Fruit fly (Drosophila melanogaster) whole organism, embryonic: ENCODE results near the gene CG8562.

Experiments
- CG11093 ChIP-seq: fragments of 200-800 bp; sonication (Bioruptor generic); IDR thresholded peaks from 3 replicates; pipeline ENCODE4 v1.3.6; 2022; ENCODE audit warnings: missing biosample characterization, missing genetic modification characterization
- CG11723 ChIP-seq: fragments of 200-800 bp; sonication (Bioruptor generic); optimal IDR thresholded peaks from 2 replicates; lab custom pipeline; 2017; ENCODE audit warnings: missing biosample characterization, mild to moderate bottlenecking, missing genetic modification characterization
- CG15479 ChIP-seq: fragments of 200-800 bp; sonication (Bioruptor generic); optimal IDR thresholded peaks from 3 replicates; lab custom pipeline; 2019; ENCODE audit warnings: missing biosample characterization, mild to moderate bottlenecking, missing genetic modification characterization, moderate library complexity
- CG16813 ChIP-seq: fragments of 200-800 bp; sonication (Bioruptor generic); IDR thresholded peaks from 3 replicates; pipeline ENCODE4 v1.3.6; 2022; ENCODE audit warnings: missing biosample characterization, missing genetic modification characterization; ENCODE audit not compliant: partially characterized antibody
- CG17568 ChIP-seq: fragments of 200-800 bp; sonication (Bioruptor generic); optimal IDR thresholded peaks from 2 replicates; lab custom pipeline; 2018; ENCODE audit warnings: missing biosample characterization, mild to moderate bottlenecking, missing genetic modification characterization, moderate library complexity
- CG2116 ChIP-seq: fragments of 200-800 bp; sonication (Bioruptor generic); optimal IDR thresholded peaks from 3 replicates; lab custom pipeline; 2018; ENCODE audit warnings: missing biosample characterization, mild to moderate bottlenecking, missing genetic modification characterization
- CG2875 ChIP-seq: fragments of 200-800 bp; sonication (Bioruptor generic); optimal IDR thresholded peaks from 2 replicates; lab custom pipeline; 2017; ENCODE audit warnings: missing biosample characterization, mild to moderate bottlenecking, missing genetic modification characterization, missing genetic modification reagents
- CG31224 ChIP-seq: fragments of 200-800 bp; sonication (Bioruptor generic); IDR thresholded peaks from 2 replicates; pipeline ENCODE4 v1.3.6; 2022; ENCODE audit warnings: missing biosample characterization, missing genetic modification characterization
- CG8089 ChIP-seq: fragments of 200-800 bp; sonication (Bioruptor generic); optimal IDR thresholded peaks from 3 replicates; lab custom pipeline; 2016; ENCODE audit warnings: missing biosample characterization, missing genetic modification characterization
- CG9876 ChIP-seq: fragments of 200-800 bp; sonication (Bioruptor generic); optimal IDR thresholded peaks from 2 replicates; lab custom pipeline; 2016; ENCODE audit warnings: missing biosample characterization, missing genetic modification characterization
- Eip74EF ChIP-seq, 2 experiments: fragments of 200-800 bp in 1 of 2; fragments of >200 bp in 1 of 2; sonication (Bioruptor generic) in 1 of 2; optimal IDR thresholded peaks; 2 replicates each; lab custom pipeline; 2017 to 2019; ENCODE audit warnings: missing biosample characterization in 2 of 2, missing genetic modification characterization in 2 of 2, mild to moderate bottlenecking in 1 of 2, moderate library complexity in 1 of 2
- Fer1 ChIP-seq: fragments of 200-800 bp; sonication (Bioruptor generic); optimal IDR thresholded peaks from 2 replicates; lab custom pipeline; 2017; ENCODE audit warnings: missing biosample characterization, mild to moderate bottlenecking, missing genetic modification characterization
- Gug ChIP-seq: fragments of 200-800 bp; sonication (Bioruptor generic); IDR thresholded peaks from 4 replicates; pipeline ENCODE4 v1.3.6; 2022; ENCODE audit warnings: missing biosample characterization, missing genetic modification characterization
- HLH54F ChIP-seq: fragments of 200-800 bp; sonication (Bioruptor generic); optimal IDR thresholded peaks from 3 replicates; lab custom pipeline; 2016; ENCODE audit warnings: missing biosample characterization, missing genetic modification characterization
- HmgZ ChIP-seq: fragments of 200-800 bp; sonication (Bioruptor generic); optimal IDR thresholded peaks from 2 replicates; lab custom pipeline; 2018; ENCODE audit warnings: missing biosample characterization, mild to moderate bottlenecking, missing genetic modification characterization
- Hmr ChIP-seq: fragments of 200-800 bp; sonication (Bioruptor generic); optimal IDR thresholded peaks from 3 replicates; lab custom pipeline; 2017; ENCODE audit warnings: mild to moderate bottlenecking, missing biosample characterization, missing genetic modification reagents, missing genetic modification characterization
- Jarid2 ChIP-seq: fragments of 200-800 bp; sonication (Bioruptor generic); optimal IDR thresholded peaks from 3 replicates; lab custom pipeline; 2017; ENCODE audit warnings: mild to moderate bottlenecking, missing biosample characterization, missing genetic modification reagents, missing genetic modification characterization
- MBD-R2 ChIP-seq: fragments of 200-800 bp; sonication (Bioruptor generic); IDR thresholded peaks from 2 replicates; pipeline ENCODE4 v1.3.6; 2022; ENCODE audit warnings: missing biosample characterization, missing genetic modification characterization
- MTF-1 ChIP-seq: fragments of 200-800 bp; sonication (Bioruptor generic); optimal IDR thresholded peaks from 2 replicates; lab custom pipeline; 2018; ENCODE audit warnings: missing biosample characterization, mild to moderate bottlenecking, missing genetic modification characterization, borderline replicate concordance
- Max ChIP-seq: fragments of 200-800 bp; sonication (Bioruptor generic); optimal IDR thresholded peaks from 2 replicates; lab custom pipeline; 2016; ENCODE audit warnings: missing biosample characterization, mild to moderate bottlenecking, missing genetic modification characterization
- Sox100B ChIP-seq: fragments of 200-800 bp; sonication (Bioruptor generic); optimal IDR thresholded peaks from 3 replicates; lab custom pipeline; 2018; ENCODE audit warnings: missing biosample characterization, mild to moderate bottlenecking, missing genetic modification characterization
- Sry-δ ChIP-seq: fragments of 200-800 bp; sonication (Bioruptor generic); optimal IDR thresholded peaks from 2 replicates; lab custom pipeline; 2016; ENCODE audit warnings: missing biosample characterization, missing genetic modification characterization
- Usf ChIP-seq: fragments of 200-800 bp; sonication (Bioruptor generic); optimal IDR thresholded peaks from 2 replicates; lab custom pipeline; 2017; ENCODE audit warnings: missing genotype, missing biosample characterization, missing genetic modification characterization
- chinmo ChIP-seq: fragments of 200-800 bp; sonication (Bioruptor generic); IDR thresholded peaks from 4 replicates; pipeline ENCODE4 v1.3.6; 2022; ENCODE audit warnings: missing biosample characterization, missing genetic modification characterization; ENCODE audit not compliant: partially characterized antibody
- chm ChIP-seq: fragments of 200-800 bp; sonication (Bioruptor generic); IDR thresholded peaks from 2 replicates; pipeline ENCODE4 v1.3.6; 2022; ENCODE audit warnings: missing biosample characterization, missing genetic modification characterization
- cwo ChIP-seq: fragments of 200-800 bp; sonication (Bioruptor generic); optimal IDR thresholded peaks from 3 replicates; lab custom pipeline; 2017; ENCODE audit warnings: missing biosample characterization, missing genetic modification characterization, mild to moderate bottlenecking, moderate library complexity, missing genetic modification reagents
- dati ChIP-seq: fragments of 200-800 bp; sonication (Bioruptor generic); IDR thresholded peaks from 2 replicates; pipeline ENCODE4 v1.3.6; 2022; ENCODE audit warnings: missing biosample characterization, missing genetic modification characterization
- disco-r ChIP-seq: fragments of 200-800 bp; sonication (Bioruptor generic); optimal IDR thresholded peaks from 2 replicates; lab custom pipeline; 2016; ENCODE audit warnings: missing biosample characterization, missing genetic modification characterization
- ems ChIP-seq: fragments of 200-800 bp; sonication (Bioruptor generic); optimal IDR thresholded peaks from 3 replicates; lab custom pipeline; 2016; ENCODE audit warnings: missing biosample characterization, missing genetic modification characterization
- ewg ChIP-seq: fragments of 200-800 bp; sonication (Bioruptor generic); optimal IDR thresholded peaks from 3 replicates; lab custom pipeline; 2017; ENCODE audit warnings: mild to moderate bottlenecking, missing biosample characterization, missing genetic modification reagents, missing genetic modification characterization
- exex ChIP-seq: fragments of 200-800 bp; sonication (Bioruptor generic); optimal IDR thresholded peaks from 4 replicates; lab custom pipeline; 2018; ENCODE audit warnings: missing biosample characterization, mild to moderate bottlenecking, missing genetic modification characterization, moderate library complexity
- fd96Cb ChIP-seq: fragments of 200-800 bp; sonication (Bioruptor generic); optimal IDR thresholded peaks from 2 replicates; lab custom pipeline; 2018; ENCODE audit warnings: missing biosample characterization, mild to moderate bottlenecking, missing genetic modification characterization, moderate library complexity
- gcm ChIP-seq: fragments of 200-800 bp; sonication (Bioruptor generic); optimal IDR thresholded peaks from 2 replicates; lab custom pipeline; 2019; ENCODE audit warnings: missing biosample characterization, mild to moderate bottlenecking, missing genetic modification characterization, moderate library complexity
- grn ChIP-seq: fragments of 200-800 bp; sonication (Bioruptor generic); optimal IDR thresholded peaks from 3 replicates; lab custom pipeline; 2017; ENCODE audit warnings: missing biosample characterization, missing genetic modification characterization
- hb ChIP-seq: fragments of 200-800 bp; sonication (Bioruptor generic); IDR thresholded peaks from 3 replicates; pipeline ENCODE4 v1.3.6; 2022; ENCODE audit warnings: missing biosample characterization, missing genetic modification characterization; ENCODE audit not compliant: partially characterized antibody
- lola ChIP-seq, 3 experiments: fragments of >200 bp in 2 of 3; fragments of 200-800 bp in 1 of 3; sonication (Bioruptor generic) in 1 of 3; optimal IDR thresholded peaks; 2 replicates each; lab custom pipeline; 2017 to 2019; ENCODE audit warnings: missing biosample characterization in 3 of 3, missing genetic modification characterization in 3 of 3, mild to moderate bottlenecking in 1 of 3, moderate library complexity in 1 of 3
- luna ChIP-seq: fragments of 200-800 bp; sonication (Bioruptor generic); optimal IDR thresholded peaks from 2 replicates; lab custom pipeline; 2016; ENCODE audit warnings: missing biosample characterization, missing genetic modification characterization
- mam ChIP-seq: fragments of 200-800 bp; sonication (Bioruptor generic); optimal IDR thresholded peaks from 3 replicates; lab custom pipeline; 2016; ENCODE audit warnings: missing biosample characterization, missing genetic modification characterization
- pnt ChIP-seq: fragments of 200-800 bp; sonication (Bioruptor generic); optimal IDR thresholded peaks from 3 replicates; lab custom pipeline; 2016; ENCODE audit warnings: missing biosample characterization, missing genetic modification characterization
- psq ChIP-seq: fragments of 200-800 bp; sonication (Bioruptor generic); optimal IDR thresholded peaks from 2 replicates; lab custom pipeline; 2017; ENCODE audit warnings: missing biosample characterization, missing genetic modification characterization
- salm ChIP-seq: fragments of 200-800 bp; sonication (Bioruptor generic); optimal IDR thresholded peaks from 2 replicates; lab custom pipeline; 2018; ENCODE audit warnings: missing biosample characterization, mild to moderate bottlenecking, missing genetic modification characterization
- sens ChIP-seq: fragments of 200-800 bp; sonication (Bioruptor generic); peaks from one replicate; lab custom pipeline; 2016; ENCODE audit warnings: missing biosample characterization, missing genetic modification characterization
- sens-2 ChIP-seq: fragments of 200-800 bp; sonication (Bioruptor generic); IDR thresholded peaks from 2 replicates; pipeline ENCODE4 v1.3.6; 2022; ENCODE audit warnings: missing biosample characterization, missing genetic modification characterization
- sob ChIP-seq: fragments of 200-800 bp; sonication (Bioruptor generic); IDR thresholded peaks from 2 replicates; pipeline ENCODE4 v1.3.6; 2022; ENCODE audit warnings: missing biosample characterization, missing genetic modification characterization

CG8562 gene

DNA sequence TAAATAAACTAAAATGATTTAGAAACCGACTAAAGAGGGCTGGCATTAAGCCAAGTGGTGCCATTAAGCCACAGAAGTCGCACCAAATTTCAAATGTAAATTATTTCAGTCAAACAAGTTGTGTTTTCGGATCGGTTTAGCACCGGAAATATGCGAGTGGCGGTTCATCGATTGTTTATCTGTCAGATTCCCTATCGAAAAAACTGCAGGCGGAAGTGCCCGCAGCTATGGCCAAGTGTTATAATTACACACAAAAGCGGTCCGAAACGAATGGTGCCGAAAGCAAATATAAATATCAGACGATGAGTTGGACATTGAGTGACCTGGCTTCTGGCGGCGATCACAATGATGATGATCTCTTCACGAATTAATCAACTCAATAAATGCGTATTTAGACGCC lies 8.1 kb upstream of the CG8562 start:
- TF ChIP-seq Gug (GFP tag; lab: Robert Waterston, UW) (no peak), CG31224 (GFP tag; lab: Robert Waterston, UW) (no peak), Max (GFP tag; lab: Kevin White, UChicago) (no peak), MBD-R2 (GFP tag; lab: Robert Waterston, UW) (no peak), Eip74EF (GFP tag; optimal IDR thresholded peaks at IDR 0.05; lab: Kevin White, UChicago) (peak in 1 of 2 experiments; percentile 68), chinmo (GFP tag; lab: Robert Waterston, UW) (0 out of 4 replicates have a peak, but pooled peaks have one; percentile 51), gcm (no peak), HLH54F (GFP tag; lab: Kevin White, UChicago) (no peak), lola (GFP tag; optimal IDR thresholded peaks at IDR 0.05; lab: Kevin White, UChicago) (no peak), Usf (GFP tag; lab: Kevin White, UChicago) (no peak)

DNA sequence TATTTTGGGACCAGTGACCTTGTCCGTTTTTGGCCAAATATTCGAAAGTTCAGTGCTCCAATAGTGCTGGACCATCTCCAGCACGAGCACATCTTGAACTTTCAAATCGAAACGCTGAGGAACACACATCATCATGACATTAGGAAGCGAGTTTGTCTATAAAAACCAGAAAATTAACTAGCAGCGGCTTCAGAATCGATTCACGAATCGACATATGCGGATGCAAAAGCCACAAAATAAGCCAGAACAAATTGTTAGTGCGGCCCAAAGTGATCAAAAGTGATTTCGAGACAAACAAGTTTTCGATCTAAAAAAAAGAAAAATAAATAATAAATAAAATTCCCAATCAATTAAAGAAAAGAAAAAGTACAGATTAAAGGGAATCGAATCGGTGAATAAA lies 7.6 kb upstream of the CG8562 start, which contains the start of gene CG8563:
Gene CG8563 (plus strand): TSS at position 301 of the 400 bp plus-strand sequence.
- TF ChIP-seq CG15479 (GFP tag; lab: Kevin White, UChicago) (no peak), HmgZ (tag; lab: Kevin White, UChicago) (no peak), Hmr (GFP tag; lab: Kevin White, UChicago) (no peak), CG8089 (GFP tag; lab: Kevin White, UChicago) (no peak), sens (GFP tag; lab: Kevin White, UChicago) (no peak)

- TF ChIP-seq psq (GFP tag; lab: Kevin White, UChicago) (no peak), chm (GFP tag; lab: Robert Waterston, UW) (no peak), mam (GFP tag; lab: Kevin White, UChicago) (no peak), Fer1 (GFP tag; lab: Kevin White, UChicago) (no peak), dati (GFP tag; lab: Robert Waterston, UW) (no peak), CG2875 (no peak), MTF-1 (GFP tag; lab: Kevin White, UChicago) (no peak), ewg (GFP tag; lab: Kevin White, UChicago) (no peak), pnt (GFP tag; lab: Kevin White, UChicago) (no peak), sob (GFP tag; lab: Robert Waterston, UW) (no peak), disco-r (GFP tag; lab: Kevin White, UChicago) (no peak), CG9876 (GFP tag; lab: Kevin White, UChicago) (no peak), sens-2 (no peak)
Observed at dm6 chr3L:7396055-7396454, 2.0 kb upstream of the CG8562 start, which contains the start of gene CG32379. Gene CG32379, plus strand, starts transcription at chr3L:7396355.

- no peak for TF ChIP-seq cwo (GFP tag; lab: Kevin White, UChicago)
- peak; percentile 13 for TF ChIP-seq exex (tag; lab: Kevin White, UChicago)
Observed at dm6 chr3L:7399770-7400169, 1.7 kb downstream of the CG8562 start, which contains the start of gene CG18417. Gene CG18417, plus strand, starts transcription at chr3L:7400070.

- TF ChIP-seq ems (GFP tag; lab: Kevin White, UChicago) (no peak), CG2116 (GFP tag; lab: Kevin White, UChicago) (no peak), fd96Cb (tag; lab: Kevin White, UChicago) (no peak), Sox100B (GFP tag; lab: Kevin White, UChicago) (no peak), hb (GFP tag; lab: Robert Waterston, UW) (no peak), CG16813 (GFP tag; lab: Robert Waterston, UW) (no peak), luna (GFP tag; lab: Kevin White, UChicago) (no peak), grn (GFP tag; lab: Kevin White, UChicago) (peak; percentile 27), salm (no peak), CG11723 (no peak), Jarid2 (GFP tag; lab: Kevin White, UChicago) (no peak), CG17568 (no peak), CG11093 (GFP tag; lab: Robert Waterston, UW) (no peak), Sry-δ (no peak)
Observed at dm6 chr3L:7401972-7402371, 3.9 kb downstream of the CG8562 start.
